Worm (Caenorhabditis elegans) whole organism, midembryonic: ENCODE results near the gene str-130.

Source experiments
- T22C8.4 ChIP-seq: fragments of 200-800 bp; sonication (Bioruptor generic); IDR thresholded peaks from 2 replicates; pipeline ENCODE4 v1.3.6; 2022; ENCODE audit warnings: missing genetic modification characterization, missing compliant biosample characterization
- cog-1 ChIP-seq: sonication (generic microtip); optimal IDR thresholded peaks from 2 replicates; lab custom pipeline; 2016; ENCODE audit warnings: missing genetic modification characterization, missing compliant biosample characterization
- flt-1 ChIP-seq: fragments of 200-800 bp; sonication (Bioruptor generic); IDR thresholded peaks from 2 replicates; pipeline ENCODE4 v1.3.6; 2022; ENCODE audit warnings: missing genetic modification characterization, missing compliant biosample characterization
- klf-2 ChIP-seq: fragments of 200-800 bp; sonication (Bioruptor generic); conservative IDR thresholded peaks from 2 replicates; pipeline ENCODE4 v1.3.6; 2022; ENCODE audit warnings: missing genetic modification reagents, missing genetic modification characterization, missing compliant biosample characterization
- med-1 ChIP-seq: sonication (generic microtip); optimal IDR thresholded peaks from 2 replicates; lab custom pipeline; 2017; ENCODE audit warnings: missing genetic modification characterization, mild to moderate bottlenecking, missing compliant biosample characterization, antibody characterized with exemption, missing genetic modification reagents; ENCODE audit not compliant: insufficient read depth
- ref-1 ChIP-seq: fragments of 200-800 bp; sonication (Bioruptor generic); conservative IDR thresholded peaks from 2 replicates; pipeline ENCODE4 v1.3.6; 2022; ENCODE audit warnings: missing genetic modification reagents, missing genetic modification characterization, missing compliant biosample characterization
- tab-1 ChIP-seq: fragments of 200-800 bp; sonication (Bioruptor generic); IDR thresholded peaks from 2 replicates; pipeline ENCODE4 v1.3.6; 2022; ENCODE audit warnings: missing genetic modification characterization, missing compliant biosample characterization
- ztf-23 ChIP-seq: fragments of 200-800 bp; sonication (Bioruptor generic); IDR thresholded peaks from 2 replicates; pipeline ENCODE4 v1.3.6; 2022; ENCODE audit warnings: missing genetic modification reagents, missing genetic modification characterization, missing compliant biosample characterization
- ztf-29 ChIP-seq: fragments of 200-800 bp; sonication (Bioruptor generic); IDR thresholded peaks from 2 replicates; pipeline ENCODE4 v1.3.6; 2022; ENCODE audit warnings: missing genetic modification reagents, missing genetic modification characterization, missing compliant biosample characterization

Gene str-130

DNA sequence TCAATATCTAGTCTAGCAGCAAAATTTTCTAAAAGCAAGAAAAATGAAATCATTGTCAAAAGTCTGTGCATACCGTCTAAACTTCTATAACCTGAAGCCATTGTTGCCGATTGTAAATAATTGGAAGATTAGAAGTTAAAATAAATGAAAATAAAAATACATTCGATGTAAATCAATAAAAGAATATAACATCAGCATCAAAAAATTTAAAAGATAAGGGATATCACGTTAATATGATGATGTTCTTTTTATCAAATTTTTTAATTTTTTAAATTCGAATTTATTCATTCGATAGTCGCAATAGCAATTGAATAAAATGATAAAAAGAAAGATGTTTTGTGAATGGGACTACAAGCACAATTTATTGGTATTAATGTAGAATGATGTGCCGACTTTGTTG lies 5.4 kb downstream of the str-130 start, which contains the start of gene C09H5.7:
C09H5.7 (minus strand) TSS at position 101 of the 400 bp plus-strand sequence.
- TF ChIP-seq ref-1 (no peak), med-1 (GFP tag; lab: Kevin White, UChicago) (no peak), T22C8.4 (GFP tag; lab: Robert Waterston, UW) (no peak), ztf-23 (GFP tag; lab: Robert Waterston, UW) (no peak), ztf-29 (no peak), tab-1 (no peak), cog-1 (tag; lab: Kevin White, UChicago) (no peak), flt-1 (GFP tag; lab: Robert Waterston, UW) (no peak)

DNA sequence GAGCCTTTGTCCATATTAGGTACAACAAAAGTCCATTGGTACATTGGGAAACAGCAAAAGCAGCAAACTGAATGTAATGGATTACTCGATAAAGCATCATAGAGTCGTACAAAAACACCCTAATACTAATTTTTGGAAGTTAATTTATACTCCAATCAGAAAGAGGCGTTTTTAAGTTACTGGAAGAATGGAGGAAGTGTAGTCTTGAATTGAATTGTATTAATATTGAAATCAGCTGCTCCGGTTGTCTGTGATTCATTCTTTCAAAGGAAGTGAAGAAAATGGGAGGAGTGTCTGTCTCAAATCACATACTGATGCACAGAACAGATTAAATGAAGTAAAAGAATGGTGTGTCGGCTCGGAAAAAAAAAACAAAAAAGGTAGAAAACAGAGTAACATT lies 8.9 kb downstream of the str-130 start, which contains the start of gene str-131:
str-131 (minus strand) TSS at position 101 of the 400 bp plus-strand sequence.
- no peak for TF ChIP-seq klf-2 (GFP tag; lab: Robert Waterston, UW)
- no peak for TF ChIP-seq ztf-29
- no peak for TF ChIP-seq flt-1 (GFP tag; lab: Robert Waterston, UW)
- no peak for TF ChIP-seq cog-1 (tag; lab: Kevin White, UChicago)
- no peak for TF ChIP-seq T22C8.4 (GFP tag; lab: Robert Waterston, UW)
- no peak for TF ChIP-seq ref-1
- no peak for TF ChIP-seq tab-1
- no peak for TF ChIP-seq ztf-23 (GFP tag; lab: Robert Waterston, UW)
- TF ChIP-seq med-1 (GFP tag; lab: Kevin White, UChicago) = no peak

DNA sequence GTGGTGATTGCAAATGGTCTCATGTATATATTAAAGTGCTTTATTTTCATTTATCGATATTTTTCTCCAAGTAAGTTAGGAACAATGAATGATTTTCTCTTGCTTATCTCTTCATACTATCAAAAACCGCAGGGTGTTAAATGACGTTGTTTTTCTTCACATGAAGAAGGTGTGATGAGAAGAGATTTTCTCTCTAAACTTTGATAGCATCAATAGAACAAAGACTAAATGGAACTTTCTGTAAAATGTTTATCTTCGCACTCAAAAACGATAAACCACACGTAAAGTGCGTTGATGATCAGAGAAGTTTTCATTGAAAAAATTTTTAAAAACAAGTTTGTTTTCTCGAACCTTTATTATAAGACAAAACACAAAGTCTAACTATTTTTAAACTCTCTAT lies 10.7 kb downstream of the str-130 start:
- no peak for TF ChIP-seq med-1 (GFP tag; lab: Kevin White, UChicago)
- no peak for TF ChIP-seq tab-1
- TF ChIP-seq ref-1 = no peak
- no peak for TF ChIP-seq T22C8.4 (GFP tag; lab: Robert Waterston, UW)
- no peak for TF ChIP-seq ztf-29
- no peak for TF ChIP-seq klf-2 (GFP tag; lab: Robert Waterston, UW)
- TF ChIP-seq ztf-23 (GFP tag; lab: Robert Waterston, UW) = no peak
- no peak for TF ChIP-seq flt-1 (GFP tag; lab: Robert Waterston, UW)
- no peak for TF ChIP-seq cog-1 (tag; lab: Kevin White, UChicago)

DNA sequence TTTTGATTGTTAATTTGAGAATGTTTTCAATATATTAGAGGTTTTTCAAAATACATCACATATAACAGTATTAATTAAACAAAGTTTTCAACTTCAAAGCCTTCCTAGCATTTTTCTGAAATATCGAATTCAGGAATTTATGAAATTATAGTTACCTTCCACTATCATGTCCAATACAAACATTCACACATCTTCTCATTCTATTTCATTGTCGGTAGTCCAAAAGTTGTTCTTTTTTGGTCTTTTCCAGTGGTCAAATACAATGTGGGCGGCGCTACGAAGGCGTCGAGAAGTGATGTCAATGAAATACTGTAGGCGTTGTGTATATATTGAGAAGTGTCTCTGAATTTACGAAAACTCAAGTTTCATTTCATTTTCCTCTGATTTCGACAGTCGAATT lies 14.8 kb downstream of the str-130 start, which contains the start of gene catp-3:
catp-3 (plus strand) TSS at position 301 of the 400 bp plus-strand sequence.
- TF ChIP-seq ztf-23 (GFP tag; lab: Robert Waterston, UW) (no peak), T22C8.4 (GFP tag; lab: Robert Waterston, UW) (no peak), klf-2 (GFP tag; lab: Robert Waterston, UW) (no peak), tab-1 (no peak), cog-1 (tag; lab: Kevin White, UChicago) (no peak), ref-1 (no peak), ztf-29 (no peak), flt-1 (GFP tag; lab: Robert Waterston, UW) (no peak)

DNA sequence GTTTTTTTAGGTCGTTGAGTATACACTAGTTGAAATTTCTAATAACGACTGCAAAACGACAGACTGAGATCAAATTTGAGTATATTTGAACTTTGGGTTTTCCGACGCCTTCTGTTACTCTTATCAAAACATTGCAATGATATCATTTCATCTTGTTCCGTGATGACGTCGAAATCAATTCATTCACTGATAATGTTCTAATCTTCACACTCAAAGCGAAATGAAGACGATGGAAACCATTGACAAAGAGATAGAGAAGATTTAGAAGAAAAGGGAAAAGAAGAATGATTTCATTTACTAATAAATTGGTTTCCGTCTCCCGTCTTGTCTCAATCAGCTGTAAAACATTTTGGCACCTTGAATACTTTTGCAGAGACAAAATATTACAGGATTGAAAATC lies 17.3 kb downstream of the str-130 start:
- TF ChIP-seq med-1 (GFP tag; lab: Kevin White, UChicago) (no peak), ref-1 (no peak), flt-1 (GFP tag; lab: Robert Waterston, UW) (no peak), cog-1 (tag; lab: Kevin White, UChicago) (no peak), tab-1 (no peak), ztf-29 (no peak), ztf-23 (GFP tag; lab: Robert Waterston, UW) (no peak), T22C8.4 (GFP tag; lab: Robert Waterston, UW) (no peak), klf-2 (GFP tag; lab: Robert Waterston, UW) (no peak)

DNA sequence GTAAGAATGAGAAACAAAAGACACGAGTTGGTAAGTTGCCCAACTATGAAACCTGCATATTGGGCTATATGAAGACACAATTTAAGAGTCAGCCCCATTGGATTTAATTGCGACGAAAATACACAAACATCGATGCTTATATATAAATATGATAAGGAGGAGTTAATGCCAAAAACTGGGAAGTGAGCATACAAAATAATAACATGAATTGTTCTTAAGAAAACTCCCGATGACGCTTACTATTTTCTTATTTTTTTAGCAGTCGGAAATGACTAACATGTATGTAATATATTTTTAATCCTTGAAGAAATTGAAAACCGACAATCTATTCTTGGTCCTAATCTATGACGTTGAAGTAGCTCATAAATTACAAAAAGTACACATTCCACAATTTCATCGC lies 18.4 kb downstream of the str-130 start, which contains the start of gene str-144:
str-144 (minus strand) TSS at position 101 of the 400 bp plus-strand sequence.
- TF ChIP-seq ref-1 (no peak), tab-1 (no peak), cog-1 (tag; lab: Kevin White, UChicago) (no peak), med-1 (GFP tag; lab: Kevin White, UChicago) (no peak), flt-1 (GFP tag; lab: Robert Waterston, UW) (no peak), ztf-23 (GFP tag; lab: Robert Waterston, UW) (no peak), T22C8.4 (GFP tag; lab: Robert Waterston, UW) (no peak), klf-2 (GFP tag; lab: Robert Waterston, UW) (no peak), ztf-29 (no peak)

DNA sequence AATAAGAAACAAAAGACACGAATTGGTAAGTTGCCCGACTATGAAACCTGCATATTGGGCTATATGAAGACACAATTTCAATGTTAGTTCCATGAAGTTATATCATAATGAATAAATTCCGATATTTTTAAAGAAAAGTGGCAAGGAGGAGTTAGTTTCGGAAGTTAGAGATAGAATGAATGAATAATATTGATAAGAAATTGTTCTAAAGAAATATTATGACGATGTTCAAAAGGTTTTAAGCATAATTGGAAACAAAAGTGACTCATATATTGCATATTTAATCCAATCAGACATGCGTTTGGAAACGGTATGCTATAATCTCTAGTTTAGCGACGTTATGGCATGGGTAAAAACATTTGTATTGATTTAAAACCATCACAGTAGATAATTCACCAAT lies 20.9 kb downstream of the str-130 start, which contains the start of gene str-143:
str-143 (minus strand) TSS at position 101 of the 400 bp plus-strand sequence.
- no peak for TF ChIP-seq cog-1 (tag; lab: Kevin White, UChicago)
- no peak for TF ChIP-seq ztf-23 (GFP tag; lab: Robert Waterston, UW)
- TF ChIP-seq klf-2 (GFP tag; lab: Robert Waterston, UW) = no peak
- no peak for TF ChIP-seq ref-1
- TF ChIP-seq med-1 (GFP tag; lab: Kevin White, UChicago) = no peak
- TF ChIP-seq flt-1 (GFP tag; lab: Robert Waterston, UW) = no peak
- TF ChIP-seq tab-1 = no peak
- TF ChIP-seq T22C8.4 (GFP tag; lab: Robert Waterston, UW) = no peak
- no peak for TF ChIP-seq ztf-29

DNA sequence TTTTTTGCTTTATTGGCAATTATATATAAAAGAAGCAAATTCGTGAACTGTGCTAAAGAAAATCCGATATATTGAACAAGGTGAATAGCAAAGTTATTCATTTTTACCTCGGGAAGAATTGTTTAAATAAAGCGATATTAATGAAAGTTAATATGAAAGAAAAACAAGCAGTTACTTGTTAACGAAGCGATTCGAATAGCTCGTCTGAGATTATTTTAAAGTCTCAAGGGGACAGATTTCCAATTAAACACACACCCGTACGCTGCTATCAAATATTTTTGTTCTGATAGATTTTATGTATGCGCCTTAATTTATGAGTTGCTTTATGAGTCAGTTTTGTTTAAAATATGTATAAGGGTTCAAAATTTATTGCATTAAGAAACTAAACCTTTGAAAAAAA lies 22.7 kb downstream of the str-130 start, which contains the start of gene str-140:
str-140 (minus strand) TSS at position 101 of the 400 bp plus-strand sequence.
- TF ChIP-seq klf-2 (GFP tag; lab: Robert Waterston, UW) = no peak
- no peak for TF ChIP-seq ref-1
- TF ChIP-seq flt-1 (GFP tag; lab: Robert Waterston, UW) = no peak
- no peak for TF ChIP-seq med-1 (GFP tag; lab: Kevin White, UChicago)
- no peak for TF ChIP-seq ztf-23 (GFP tag; lab: Robert Waterston, UW)
- TF ChIP-seq T22C8.4 (GFP tag; lab: Robert Waterston, UW) = no peak
- TF ChIP-seq ztf-29 = no peak
- no peak for TF ChIP-seq tab-1
- TF ChIP-seq cog-1 (tag; lab: Kevin White, UChicago) = no peak

DNA sequence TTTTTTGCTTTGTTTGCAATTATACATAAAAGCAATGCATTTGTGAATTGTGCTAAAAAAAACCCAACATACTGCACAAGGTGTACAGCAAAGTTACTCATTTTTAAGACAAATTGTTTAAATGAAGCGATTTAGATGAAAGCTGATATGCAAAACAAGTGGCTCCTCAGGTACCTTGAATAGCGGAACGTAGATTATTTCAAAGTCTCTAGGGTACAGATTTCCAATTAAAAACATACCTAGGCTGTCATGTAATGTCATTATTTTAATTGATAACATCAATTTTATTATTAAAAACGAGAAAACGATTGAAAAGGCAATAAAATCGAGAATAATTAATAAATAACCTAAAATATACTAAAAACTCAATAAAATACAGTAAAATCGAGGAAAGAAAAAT lies 28.4 kb downstream of the str-130 start, which contains the start of gene str-139:
str-139 (minus strand) TSS at position 101 of the 400 bp plus-strand sequence.
- TF ChIP-seq ztf-23 (GFP tag; lab: Robert Waterston, UW) = no peak
- TF ChIP-seq med-1 (GFP tag; lab: Kevin White, UChicago) = no peak
- no peak for TF ChIP-seq ztf-29
- TF ChIP-seq cog-1 (tag; lab: Kevin White, UChicago) = no peak
- TF ChIP-seq tab-1 = no peak
- TF ChIP-seq klf-2 (GFP tag; lab: Robert Waterston, UW) = no peak
- TF ChIP-seq T22C8.4 (GFP tag; lab: Robert Waterston, UW) = no peak
- TF ChIP-seq ref-1 = no peak
- TF ChIP-seq flt-1 (GFP tag; lab: Robert Waterston, UW) = no peak
